Worm (Caenorhabditis elegans) whole organism, L3 larva: Measurements from ENCODE around the gene ZK418.2.

Experiments
- R02D3.7 ChIP-seq: fragments of 150-350 bp; optimal IDR thresholded peaks from 2 replicates; lab custom pipeline; 2014; ENCODE audit warnings: missing biosample characterization, missing genetic modification characterization
- aly-2 ChIP-seq: fragments of 150-350 bp; optimal IDR thresholded peaks from 2 replicates; lab custom pipeline; 2014; ENCODE audit warnings: missing biosample characterization, missing genetic modification characterization
- ama-1 ChIP-seq: fragments of 150-350 bp; optimal IDR thresholded peaks from 2 replicates; lab custom pipeline; 2018
- ceh-82 ChIP-seq: fragments of 150-350 bp; optimal IDR thresholded peaks from 2 replicates; lab custom pipeline; 2014; ENCODE audit warnings: missing biosample characterization, missing genetic modification characterization
- ceh-9 ChIP-seq: sonication (generic microtip); optimal IDR thresholded peaks from 2 replicates; lab custom pipeline; 2018; ENCODE audit warnings: missing biosample characterization, missing genetic modification characterization
- daf-12 ChIP-seq: fragments of 150-350 bp; optimal IDR thresholded peaks from 2 replicates; lab custom pipeline; 2014; ENCODE audit warnings: missing biosample characterization, missing genetic modification reagents, missing genetic modification characterization
- elt-1 ChIP-seq: fragments of 150-350 bp; optimal IDR thresholded peaks from 2 replicates; lab custom pipeline; 2014; ENCODE audit warnings: missing biosample characterization, missing genetic modification characterization
- elt-3 ChIP-seq, 3 experiments: fragments of 150-350 bp in 1 of 3; sonication (generic microtip) in 2 of 3; optimal IDR thresholded peaks; 2 replicates in 2 of 3; 4 replicates in 1 of 3; lab custom pipeline; 2014 to 2017; ENCODE audit warnings: missing biosample characterization in 3 of 3, missing genetic modification characterization in 3 of 3
- eor-1 ChIP-seq, 2 experiments: fragments of 150-350 bp; optimal IDR thresholded peaks; 2 replicates each; lab custom pipeline; 2014 to 2018; ENCODE audit warnings: missing biosample characterization in 2 of 2, missing genetic modification characterization in 2 of 2
- fkh-10 ChIP-seq: sonication (generic microtip); optimal IDR thresholded peaks from 2 replicates; lab custom pipeline; 2017; ENCODE audit warnings: missing biosample characterization, missing genetic modification reagents, missing genetic modification characterization
- fkh-2 ChIP-seq: fragments of 150-350 bp; optimal IDR thresholded peaks from 2 replicates; lab custom pipeline; 2014; ENCODE audit warnings: missing biosample characterization, missing genetic modification reagents, missing genetic modification characterization
- fos-1 ChIP-seq: fragments of 150-350 bp; optimal IDR thresholded peaks from 2 replicates; lab custom pipeline; 2014; ENCODE audit warnings: missing biosample characterization, missing genetic modification characterization
- hmg-11 ChIP-seq: sonication (generic microtip); optimal IDR thresholded peaks from 2 replicates; lab custom pipeline; 2016; ENCODE audit warnings: missing genetic modification characterization, missing compliant biosample characterization
- jun-1 ChIP-seq: fragments of 150-350 bp; optimal IDR thresholded peaks from 2 replicates; lab custom pipeline; 2014; ENCODE audit warnings: missing biosample characterization, missing genetic modification reagents, missing genetic modification characterization
- lin-15B ChIP-seq: fragments of 150-350 bp; optimal IDR thresholded peaks from 2 replicates; lab custom pipeline; 2014; ENCODE audit warnings: missing biosample characterization, missing genetic modification characterization
- lin-39 ChIP-seq: fragments of 150-350 bp; optimal IDR thresholded peaks from 2 replicates; lab custom pipeline; 2018; ENCODE audit warnings: missing biosample characterization, missing genetic modification reagents, missing genetic modification characterization
- mdl-1 ChIP-seq: fragments of 150-350 bp; optimal IDR thresholded peaks from 2 replicates; lab custom pipeline; 2014; ENCODE audit warnings: missing biosample characterization, missing genetic modification characterization
- mml-1 ChIP-seq: fragments of 150-350 bp; sonication (generic microtip); optimal IDR thresholded peaks from 3 replicates; lab custom pipeline; 2014; ENCODE audit warnings: missing biosample characterization, missing genetic modification characterization
- nfya-1 ChIP-seq: sonication (generic microtip); optimal IDR thresholded peaks from 2 replicates; lab custom pipeline; 2017; ENCODE audit warnings: missing genetic modification characterization, mild to moderate bottlenecking, missing compliant biosample characterization, antibody characterized with exemption, moderate library complexity; ENCODE audit not compliant: insufficient read depth
- nhr-11 ChIP-seq: fragments of 150-350 bp; optimal IDR thresholded peaks from 2 replicates; lab custom pipeline; 2014; ENCODE audit warnings: missing biosample characterization, missing genetic modification characterization
- nhr-12 ChIP-seq: fragments of 150-350 bp; optimal IDR thresholded peaks from 2 replicates; lab custom pipeline; 2014; ENCODE audit warnings: missing biosample characterization, missing genetic modification characterization
- nhr-23 ChIP-seq: fragments of 150-350 bp; optimal IDR thresholded peaks from 2 replicates; lab custom pipeline; 2014; ENCODE audit warnings: missing biosample characterization, missing genetic modification reagents, missing genetic modification characterization
- nhr-25 ChIP-seq: sonication (generic microtip); optimal IDR thresholded peaks from 2 replicates; lab custom pipeline; 2017; ENCODE audit warnings: missing biosample characterization, missing genetic modification characterization
- nhr-28 ChIP-seq: fragments of 150-350 bp; optimal IDR thresholded peaks from 2 replicates; lab custom pipeline; 2014; ENCODE audit warnings: missing biosample characterization, missing genetic modification characterization
- nhr-67 ChIP-seq: fragments of 150-350 bp; optimal IDR thresholded peaks from 2 replicates; lab custom pipeline; 2014; ENCODE audit warnings: missing biosample characterization, missing genetic modification characterization
- nhr-76 ChIP-seq: fragments of 150-350 bp; sonication (generic microtip); optimal IDR thresholded peaks from 5 replicates; lab custom pipeline; 2014; ENCODE audit warnings: missing biosample characterization, missing genetic modification characterization
- pha-4 ChIP-seq: fragments of 150-350 bp; optimal IDR thresholded peaks from 2 replicates; lab custom pipeline; 2014; ENCODE audit warnings: missing biosample characterization, missing genetic modification reagents, missing genetic modification characterization
- pqm-1 ChIP-seq: fragments of 150-350 bp; optimal IDR thresholded peaks from 2 replicates; lab custom pipeline; 2017; ENCODE audit warnings: missing biosample characterization, missing genetic modification characterization, inconsistent platforms
- sea-2 ChIP-seq: fragments of 150-350 bp; sonication (generic microtip); optimal IDR thresholded peaks from 4 replicates; lab custom pipeline; 2014; ENCODE audit warnings: missing biosample characterization, missing genetic modification reagents, missing genetic modification characterization
- snpc-4 ChIP-seq: fragments of 150-350 bp; optimal IDR thresholded peaks from 2 replicates; lab custom pipeline; 2014; ENCODE audit warnings: missing biosample characterization, missing genetic modification characterization
- tbx-2 ChIP-seq: sonication (generic microtip); optimal IDR thresholded peaks from 2 replicates; lab custom pipeline; 2016; ENCODE audit warnings: mild to moderate bottlenecking, missing genetic modification characterization, missing compliant biosample characterization
- unc-39 ChIP-seq: sonication (generic microtip); optimal IDR thresholded peaks from 4 replicates; lab custom pipeline; 2017; ENCODE audit warnings: missing biosample characterization, missing genetic modification characterization
- unc-62 ChIP-seq: fragments of 150-350 bp; sonication (generic microtip); optimal IDR thresholded peaks from 4 replicates; lab custom pipeline; 2014; ENCODE audit warnings: missing biosample characterization, missing genetic modification reagents, missing genetic modification characterization
- ztf-11 ChIP-seq: fragments of 150-350 bp; optimal IDR thresholded peaks from 2 replicates; lab custom pipeline; 2014; ENCODE audit warnings: missing biosample characterization, missing genetic modification characterization
- ztf-4 ChIP-seq: fragments of 150-350 bp; optimal IDR thresholded peaks from 2 replicates; lab custom pipeline; 2014; ENCODE audit warnings: missing biosample characterization, missing genetic modification characterization

Gene ZK418.2

ce11 chrIII:7090545-7090944, 597 bp upstream of the ZK418.2 start, which contains the start of gene ZK418.10:
Gene ZK418.10, minus strand, starts transcription at chrIII:7090692.
- no peak for TF ChIP-seq hmg-11 (tag; lab: Kevin White, UChicago)
- TF ChIP-seq daf-12, result no peak
- TF ChIP-seq nhr-23 (tag; lab: Kevin White, UChicago), result no peak
- TF ChIP-seq nhr-28 (tag; lab: Kevin White, UChicago), result no peak
- no peak for TF ChIP-seq elt-3 (tag; optimal IDR thresholded peaks at IDR 0.05; lab: Kevin White, UChicago)
- no peak for TF ChIP-seq eor-1 (tag; optimal IDR thresholded peaks at IDR 0.05; lab: Kevin White, UChicago)
- no peak for TF ChIP-seq ceh-82 (tag; lab: Kevin White, UChicago)
- no peak for TF ChIP-seq fkh-2
- TF ChIP-seq unc-39 (tag; lab: Kevin White, UChicago), result no peak
- TF ChIP-seq mml-1 (tag; lab: Kevin White, UChicago), result no peak
- TF ChIP-seq jun-1 (tag; lab: Kevin White, UChicago), result no peak
- TF ChIP-seq mdl-1, result no peak
- no peak for TF ChIP-seq nhr-12 (tag; lab: Kevin White, UChicago)
- no peak for TF ChIP-seq fos-1 (tag; lab: Kevin White, UChicago)
- TF ChIP-seq ztf-11, result no peak

- TF ChIP-seq nhr-11 (tag; lab: Kevin White, UChicago) (peak; percentile 13), nhr-67 (tag; lab: Kevin White, UChicago) (no peak)
- TF ChIP-seq, all 47 proteins: peak for 1
These were observed 4.0 kb downstream of the ZK418.2 start, which contains the start of gene nhr-9 for ce11 chrIII:7095156-7095555. Gene nhr-9, plus strand, starts transcription at chrIII:7095462.

ce11 chrIII:7096481-7096880, 5.3 kb downstream of the ZK418.2 start:
- TF ChIP-seq lin-39, result no peak
- TF ChIP-seq nhr-76 (tag; lab: Kevin White, UChicago), result no peak
- no peak for TF ChIP-seq nhr-25
- no peak for TF ChIP-seq fkh-10 (GFP tag; lab: Kevin White, UChicago)
- no peak for TF ChIP-seq nhr-12 (tag; lab: Kevin White, UChicago)
- no peak for TF ChIP-seq R02D3.7 (tag; lab: Kevin White, UChicago)
- TF ChIP-seq lin-15B (tag; lab: Kevin White, UChicago), result no peak
- TF ChIP-seq fos-1 (tag; lab: Kevin White, UChicago), result no peak
- no peak for TF ChIP-seq aly-2 (tag; lab: Kevin White, UChicago)
- TF ChIP-seq pqm-1 (tag; lab: Kevin White, UChicago), result no peak
- no peak for TF ChIP-seq ztf-11
- TF ChIP-seq nfya-1, result no peak
- no peak for TF ChIP-seq nhr-11 (tag; lab: Kevin White, UChicago)
- TF ChIP-seq ceh-9, result no peak
- TF ChIP-seq ama-1 (lab: Kevin White, UChicago), result no peak
- TF ChIP-seq unc-62 (GFP tag; lab: Kevin White, UChicago), result no peak
- TF ChIP-seq mml-1 (tag; lab: Kevin White, UChicago), result no peak
- TF ChIP-seq elt-1 (tag; lab: Kevin White, UChicago), result no peak

- TF ChIP-seq lin-15B (tag; lab: Kevin White, UChicago), result no peak
- TF ChIP-seq nhr-11 (tag; lab: Kevin White, UChicago), result peak; percentile 43
These were observed 8.9 kb downstream of the ZK418.2 start, which contains the start of gene ZK418.11 for ce11 chrIII:7100001-7100400. Gene ZK418.11, plus strand, starts transcription at chrIII:7100289.

ce11 chrIII:7101814-7102477, 10.8 kb downstream of the ZK418.2 start:
- no peak for TF ChIP-seq nhr-23 (tag; lab: Kevin White, UChicago)

ce11 chrIII:7103940-7104440, 12.8 kb downstream of the ZK418.2 start, which contains the start of gene cpg-2:
Gene cpg-2, minus strand, starts transcription at chrIII:7103990.
- TF ChIP-seq ztf-4 (tag; lab: Kevin White, UChicago) (no peak), fkh-2 (no peak), ceh-82 (tag; lab: Kevin White, UChicago) (no peak), pha-4 (tag; lab: Kevin White, UChicago) (no peak), daf-12 (no peak), tbx-2 (tag; lab: Kevin White, UChicago) (no peak), sea-2 (GFP tag; lab: Kevin White, UChicago) (no peak), snpc-4 (tag; lab: Kevin White, UChicago) (no peak), nhr-28 (tag; lab: Kevin White, UChicago) (no peak), nhr-25 (no peak), lin-15B (tag; lab: Kevin White, UChicago) (no peak)
